Worm (Caenorhabditis elegans) whole organism, early embryonic: ENCODE data around the gene T09A5.15.

Experiments used
- ama-1 ChIP-seq: fragments of 150-350 bp; optimal IDR thresholded peaks from 2 replicates; lab custom pipeline; 2014
- ceh-13 ChIP-seq: fragments of 200-800 bp; sonication (Bioruptor generic); optimal IDR thresholded peaks from 2 replicates; lab custom pipeline; 2018; ENCODE audit warnings: mild to moderate bottlenecking, missing genetic modification characterization, missing compliant biosample characterization
- ceh-36 ChIP-seq: sonication (generic microtip); optimal IDR thresholded peaks from 2 replicates; lab custom pipeline; 2016; ENCODE audit warnings: missing genetic modification characterization, inconsistent platforms, missing compliant biosample characterization
- flt-1 ChIP-seq: fragments of 200-800 bp; sonication (Bioruptor generic); IDR thresholded peaks from 2 replicates; pipeline ENCODE4 v1.3.6; 2022; ENCODE audit warnings: missing genetic modification characterization, missing compliant biosample characterization
- hmbx-1 ChIP-seq: sonication (generic microtip); optimal IDR thresholded peaks from 2 replicates; lab custom pipeline; 2016; ENCODE audit warnings: mild to moderate bottlenecking, missing genetic modification characterization, missing compliant biosample characterization
- hnd-1 ChIP-seq: sonication (generic microtip); optimal IDR thresholded peaks from 2 replicates; lab custom pipeline; 2016; ENCODE audit warnings: missing genetic modification characterization, missing compliant biosample characterization
- sea-1 ChIP-seq: fragments of 200-800 bp; sonication (Bioruptor generic); conservative IDR thresholded peaks from 2 replicates; pipeline ENCODE4 v1.3.6; 2022; ENCODE audit warnings: missing genetic modification characterization, missing compliant biosample characterization
- tbx-37 ChIP-seq: fragments of 200-800 bp; sonication (Bioruptor generic); conservative IDR thresholded peaks from 2 replicates; pipeline ENCODE4 v1.3.6; 2022; ENCODE audit warnings: missing genetic modification reagents, missing genetic modification characterization, missing compliant biosample characterization

ce11 chrII:7895190-7895589 lies 37.4 kb downstream of the T09A5.15 start:
- TF ChIP-seq ceh-13 (GFP tag; lab: Kevin White, UChicago) = no peak
- TF ChIP-seq ama-1 (lab: Kevin White, UChicago) = no peak
- TF ChIP-seq hmbx-1 (tag; lab: Kevin White, UChicago) = no peak
- no peak for TF ChIP-seq sea-1 (GFP tag; lab: Robert Waterston, UW)
- no peak for TF ChIP-seq tbx-37 (GFP tag; lab: Robert Waterston, UW)
- TF ChIP-seq hnd-1 (tag; lab: Kevin White, UChicago) = no peak
- TF ChIP-seq flt-1 (GFP tag; lab: Robert Waterston, UW) = no peak
- no peak for TF ChIP-seq ceh-36
